Worm (Caenorhabditis elegans) whole organism, L3 larva: ENCODE data around the gene skpo-3.

Experiments
- R02D3.7 ChIP-seq: fragments of 150-350 bp; optimal IDR thresholded peaks from 2 replicates; lab custom pipeline; 2014; ENCODE audit warnings: missing biosample characterization, missing genetic modification characterization
- ZK546.5 ChIP-seq: sonication (generic microtip); optimal IDR thresholded peaks from 2 replicates; lab custom pipeline; 2017; ENCODE audit warnings: missing biosample characterization, missing genetic modification characterization
- ama-1 ChIP-seq: fragments of 150-350 bp; optimal IDR thresholded peaks from 2 replicates; lab custom pipeline; 2018
- ceh-16 ChIP-seq: sonication (generic microtip); optimal IDR thresholded peaks from 2 replicates; lab custom pipeline; 2017; ENCODE audit warnings: missing biosample characterization, missing genetic modification characterization
- ceh-28 ChIP-seq: fragments of 150-350 bp; optimal IDR thresholded peaks from 2 replicates; lab custom pipeline; 2014; ENCODE audit warnings: missing biosample characterization, missing genetic modification reagents, missing genetic modification characterization
- ceh-82 ChIP-seq: fragments of 150-350 bp; optimal IDR thresholded peaks from 2 replicates; lab custom pipeline; 2014; ENCODE audit warnings: missing biosample characterization, missing genetic modification characterization
- ceh-9 ChIP-seq: sonication (generic microtip); optimal IDR thresholded peaks from 2 replicates; lab custom pipeline; 2018; ENCODE audit warnings: missing biosample characterization, missing genetic modification characterization
- daf-12 ChIP-seq: fragments of 150-350 bp; optimal IDR thresholded peaks from 2 replicates; lab custom pipeline; 2014; ENCODE audit warnings: missing biosample characterization, missing genetic modification reagents, missing genetic modification characterization
- egl-27 ChIP-seq: sonication (generic microtip); optimal IDR thresholded peaks from 4 replicates; lab custom pipeline; 2017; ENCODE audit warnings: missing biosample characterization, missing genetic modification reagents, missing genetic modification characterization
- egl-5 ChIP-seq: fragments of 150-350 bp; optimal IDR thresholded peaks from 2 replicates; lab custom pipeline; 2017; ENCODE audit warnings: missing biosample characterization, missing genetic modification reagents, missing genetic modification characterization, inconsistent platforms
- elt-1 ChIP-seq: fragments of 150-350 bp; optimal IDR thresholded peaks from 2 replicates; lab custom pipeline; 2014; ENCODE audit warnings: missing biosample characterization, missing genetic modification characterization
- elt-2 ChIP-seq: sonication (generic microtip); optimal IDR thresholded peaks from 2 replicates; lab custom pipeline; 2016; ENCODE audit warnings: missing genetic modification reagents, mild to moderate bottlenecking, missing genetic modification characterization, missing compliant biosample characterization
- eor-1 ChIP-seq, 2 experiments: fragments of 150-350 bp; optimal IDR thresholded peaks; 2 replicates each; lab custom pipeline; 2014 to 2018; ENCODE audit warnings: missing biosample characterization in 2 of 2, missing genetic modification characterization in 2 of 2
- fkh-10 ChIP-seq: sonication (generic microtip); optimal IDR thresholded peaks from 2 replicates; lab custom pipeline; 2017; ENCODE audit warnings: missing biosample characterization, missing genetic modification reagents, missing genetic modification characterization
- fkh-2 ChIP-seq: fragments of 150-350 bp; optimal IDR thresholded peaks from 2 replicates; lab custom pipeline; 2014; ENCODE audit warnings: missing biosample characterization, missing genetic modification reagents, missing genetic modification characterization
- fos-1 ChIP-seq: fragments of 150-350 bp; optimal IDR thresholded peaks from 2 replicates; lab custom pipeline; 2014; ENCODE audit warnings: missing biosample characterization, missing genetic modification characterization
- lin-15B ChIP-seq: fragments of 150-350 bp; optimal IDR thresholded peaks from 2 replicates; lab custom pipeline; 2014; ENCODE audit warnings: missing biosample characterization, missing genetic modification characterization
- lin-39 ChIP-seq: fragments of 150-350 bp; optimal IDR thresholded peaks from 2 replicates; lab custom pipeline; 2018; ENCODE audit warnings: missing biosample characterization, missing genetic modification reagents, missing genetic modification characterization
- mml-1 ChIP-seq: fragments of 150-350 bp; sonication (generic microtip); optimal IDR thresholded peaks from 3 replicates; lab custom pipeline; 2014; ENCODE audit warnings: missing biosample characterization, missing genetic modification characterization
- nfya-1 ChIP-seq: sonication (generic microtip); optimal IDR thresholded peaks from 2 replicates; lab custom pipeline; 2017; ENCODE audit warnings: missing genetic modification characterization, mild to moderate bottlenecking, missing compliant biosample characterization, antibody characterized with exemption, moderate library complexity; ENCODE audit not compliant: insufficient read depth
- nhr-12 ChIP-seq: fragments of 150-350 bp; optimal IDR thresholded peaks from 2 replicates; lab custom pipeline; 2014; ENCODE audit warnings: missing biosample characterization, missing genetic modification characterization
- nhr-23 ChIP-seq: fragments of 150-350 bp; optimal IDR thresholded peaks from 2 replicates; lab custom pipeline; 2014; ENCODE audit warnings: missing biosample characterization, missing genetic modification reagents, missing genetic modification characterization
- nhr-237 ChIP-seq: fragments of 150-350 bp; optimal IDR thresholded peaks from 2 replicates; lab custom pipeline; 2014; ENCODE audit warnings: missing biosample characterization, missing genetic modification characterization
- nhr-28 ChIP-seq: fragments of 150-350 bp; optimal IDR thresholded peaks from 2 replicates; lab custom pipeline; 2014; ENCODE audit warnings: missing biosample characterization, missing genetic modification characterization
- nhr-43 ChIP-seq: sonication (generic microtip); optimal IDR thresholded peaks from 2 replicates; lab custom pipeline; 2016; ENCODE audit warnings: mild to moderate bottlenecking, missing genetic modification characterization, missing compliant biosample characterization; ENCODE audit not compliant: poor library complexity, severe bottlenecking
- nhr-67 ChIP-seq: fragments of 150-350 bp; optimal IDR thresholded peaks from 2 replicates; lab custom pipeline; 2014; ENCODE audit warnings: missing biosample characterization, missing genetic modification characterization
- pha-4 ChIP-seq: fragments of 150-350 bp; optimal IDR thresholded peaks from 2 replicates; lab custom pipeline; 2014; ENCODE audit warnings: missing biosample characterization, missing genetic modification reagents, missing genetic modification characterization
- pqm-1 ChIP-seq: fragments of 150-350 bp; optimal IDR thresholded peaks from 2 replicates; lab custom pipeline; 2017; ENCODE audit warnings: missing biosample characterization, missing genetic modification characterization, inconsistent platforms
- sea-2 ChIP-seq: fragments of 150-350 bp; sonication (generic microtip); optimal IDR thresholded peaks from 4 replicates; lab custom pipeline; 2014; ENCODE audit warnings: missing biosample characterization, missing genetic modification reagents, missing genetic modification characterization
- skn-1 ChIP-seq: fragments of 150-350 bp; optimal IDR thresholded peaks from 2 replicates; lab custom pipeline; 2014; ENCODE audit warnings: missing biosample characterization, missing genetic modification characterization
- snpc-4 ChIP-seq: fragments of 150-350 bp; optimal IDR thresholded peaks from 2 replicates; lab custom pipeline; 2014; ENCODE audit warnings: missing biosample characterization, missing genetic modification characterization
- tbx-2 ChIP-seq: sonication (generic microtip); optimal IDR thresholded peaks from 2 replicates; lab custom pipeline; 2016; ENCODE audit warnings: mild to moderate bottlenecking, missing genetic modification characterization, missing compliant biosample characterization
- unc-39 ChIP-seq: sonication (generic microtip); optimal IDR thresholded peaks from 4 replicates; lab custom pipeline; 2017; ENCODE audit warnings: missing biosample characterization, missing genetic modification characterization
- unc-62 ChIP-seq: fragments of 150-350 bp; sonication (generic microtip); optimal IDR thresholded peaks from 4 replicates; lab custom pipeline; 2014; ENCODE audit warnings: missing biosample characterization, missing genetic modification reagents, missing genetic modification characterization
- zag-1 ChIP-seq: fragments of 150-350 bp; optimal IDR thresholded peaks from 2 replicates; lab custom pipeline; 2014; ENCODE audit warnings: missing biosample characterization, missing genetic modification characterization
- ztf-11 ChIP-seq: fragments of 150-350 bp; optimal IDR thresholded peaks from 2 replicates; lab custom pipeline; 2014; ENCODE audit warnings: missing biosample characterization, missing genetic modification characterization
- ztf-4 ChIP-seq: fragments of 150-350 bp; optimal IDR thresholded peaks from 2 replicates; lab custom pipeline; 2014; ENCODE audit warnings: missing biosample characterization, missing genetic modification characterization

skpo-3 gene

DNA sequence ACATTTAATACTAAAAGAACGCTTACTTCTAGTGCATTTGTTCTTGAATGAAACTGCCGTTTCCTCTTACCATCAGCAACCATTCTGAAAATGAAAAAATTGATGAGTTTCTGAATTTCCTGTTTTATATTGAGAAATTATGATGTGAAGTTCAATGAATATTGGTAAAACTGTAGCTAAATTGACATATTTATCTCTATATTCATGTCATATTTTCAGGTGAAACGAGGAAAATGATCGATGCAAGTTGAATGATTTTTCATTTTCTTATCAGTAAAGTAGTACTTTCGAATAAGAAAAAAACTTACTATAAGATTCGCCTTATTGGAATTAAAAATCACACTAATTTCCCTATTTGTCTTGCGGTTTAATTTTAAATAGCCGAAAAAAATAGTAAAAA, 35.5 kb upstream of the skpo-3 start, which contains the start of gene E04F6.15:
TSS of gene E04F6.15 (minus strand) at position 101 of the 400 bp plus-strand sequence.
- TF ChIP-seq ztf-11 (tag; lab: Kevin White, UChicago) (no peak), egl-5 (tag; lab: Kevin White, UChicago) (no peak), fos-1 (tag; lab: Kevin White, UChicago) (no peak), skn-1 (tag; lab: Kevin White, UChicago) (no peak), pha-4 (tag; lab: Kevin White, UChicago) (no peak), unc-39 (tag; lab: Kevin White, UChicago) (no peak), eor-1 (tag; optimal IDR thresholded peaks at IDR 0.05; lab: Kevin White, UChicago) (no peak), mml-1 (no peak), sea-2 (GFP tag; lab: Kevin White, UChicago) (no peak), unc-62 (GFP tag; lab: Kevin White, UChicago) (no peak), elt-1 (tag; lab: Kevin White, UChicago) (no peak), nhr-12 (tag; lab: Kevin White, UChicago) (no peak), zag-1 (no peak), egl-27 (tag; lab: Kevin White, UChicago) (no peak)

DNA sequence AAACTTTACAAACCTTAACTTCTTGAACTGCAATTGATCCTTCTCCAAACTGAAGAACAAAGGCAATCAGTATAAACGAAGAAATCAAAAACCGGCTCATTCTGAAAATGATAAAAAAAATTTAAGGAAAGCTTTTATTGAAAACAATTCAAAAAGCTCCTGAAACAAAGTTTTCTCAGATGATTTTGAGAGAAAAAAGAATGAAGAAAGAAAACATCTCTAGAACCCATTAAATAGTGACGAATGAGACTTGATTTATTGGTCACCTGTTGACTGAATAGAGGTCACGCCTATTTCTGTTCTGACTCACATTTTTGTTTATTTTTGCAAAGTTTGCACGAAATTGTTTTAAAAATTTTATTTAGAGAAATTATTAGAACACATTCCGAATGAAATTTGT, 34.4 kb upstream of the skpo-3 start, which contains the start of gene E04F6.8:
TSS of gene E04F6.8 (minus strand) at position 101 of the 400 bp plus-strand sequence.
- TF ChIP-seq nfya-1 (tag; lab: Kevin White, UChicago): no peak
- no peak for TF ChIP-seq nhr-237
- no peak for TF ChIP-seq unc-39 (tag; lab: Kevin White, UChicago)
- TF ChIP-seq egl-5 (tag; lab: Kevin White, UChicago): peak; percentile 82
- no peak for TF ChIP-seq ztf-4 (tag; lab: Kevin White, UChicago)

DNA sequence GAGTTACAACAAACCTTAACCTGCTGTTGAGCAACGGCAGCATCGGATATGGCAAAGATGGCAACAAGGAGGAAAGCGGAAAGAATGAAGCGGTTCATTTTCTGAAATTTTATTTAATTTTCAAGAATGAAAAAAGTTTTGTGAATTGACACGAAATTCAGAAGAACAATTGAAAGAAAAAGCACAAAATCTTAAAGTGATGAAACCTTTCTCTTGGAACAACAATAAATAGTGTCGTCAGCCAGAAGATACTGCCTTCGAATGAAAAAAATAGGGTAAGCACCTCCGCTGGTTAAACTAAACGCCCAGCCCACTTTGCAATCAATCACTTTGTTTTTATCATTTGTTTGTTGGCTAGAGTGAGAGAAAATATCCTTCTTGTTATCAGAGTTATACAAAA, 33.6 kb upstream of the skpo-3 start, which contains the start of gene E04F6.9:
TSS of gene E04F6.9 (minus strand) at position 101 of the 400 bp plus-strand sequence.
- TF ChIP-seq nhr-28 (tag; lab: Kevin White, UChicago): no peak
- peak; percentile 1 for TF ChIP-seq lin-39 (tag; lab: Kevin White, UChicago)
- TF ChIP-seq, all 47 proteins: peak for 1

DNA sequence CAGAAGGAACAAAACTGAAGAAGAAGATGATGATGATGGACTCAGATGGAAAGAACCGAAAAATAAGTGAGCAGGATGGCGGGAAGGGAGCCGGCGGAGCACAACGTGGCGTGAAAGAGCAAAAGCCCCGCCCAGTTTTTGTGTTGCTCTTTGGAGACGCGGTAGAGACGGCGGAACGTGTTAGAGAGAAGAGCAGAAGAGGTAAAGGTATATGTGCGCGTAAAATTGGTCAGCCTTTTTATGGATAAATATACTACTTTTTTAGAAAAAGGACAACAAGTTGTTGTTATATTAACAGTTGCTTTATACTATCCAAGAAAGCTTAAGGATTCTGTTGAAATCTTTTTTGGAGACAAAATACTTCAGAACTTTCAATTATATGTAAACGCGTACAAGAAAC, 28.6 kb upstream of the skpo-3 start, which contains the start of gene E04F6.10:
TSS of gene E04F6.10 (minus strand) at position 101 of the 400 bp plus-strand sequence.
- TF ChIP-seq tbx-2 (no peak), pqm-1 (tag; lab: Kevin White, UChicago) (no peak), nhr-23 (tag; lab: Kevin White, UChicago) (no peak), daf-12 (tag; lab: Kevin White, UChicago) (no peak), eor-1 (tag; optimal IDR thresholded peaks at IDR 0.05; lab: Kevin White, UChicago) (no peak), nhr-237 (no peak), ceh-28 (tag; lab: Kevin White, UChicago) (no peak), elt-2 (tag; lab: Kevin White, UChicago) (no peak), ztf-11 (tag; lab: Kevin White, UChicago) (no peak), pha-4 (tag; lab: Kevin White, UChicago) (no peak), fkh-10 (no peak), unc-39 (tag; lab: Kevin White, UChicago) (no peak), fkh-2 (tag; lab: Kevin White, UChicago) (no peak), lin-15B (tag; lab: Kevin White, UChicago) (no peak), ceh-82 (tag; lab: Kevin White, UChicago) (no peak), sea-2 (GFP tag; lab: Kevin White, UChicago) (no peak), ceh-9 (tag; lab: Kevin White, UChicago) (no peak), nhr-28 (tag; lab: Kevin White, UChicago) (no peak), skn-1 (tag; lab: Kevin White, UChicago) (no peak), ZK546.5 (tag; lab: Kevin White, UChicago) (no peak)

DNA sequence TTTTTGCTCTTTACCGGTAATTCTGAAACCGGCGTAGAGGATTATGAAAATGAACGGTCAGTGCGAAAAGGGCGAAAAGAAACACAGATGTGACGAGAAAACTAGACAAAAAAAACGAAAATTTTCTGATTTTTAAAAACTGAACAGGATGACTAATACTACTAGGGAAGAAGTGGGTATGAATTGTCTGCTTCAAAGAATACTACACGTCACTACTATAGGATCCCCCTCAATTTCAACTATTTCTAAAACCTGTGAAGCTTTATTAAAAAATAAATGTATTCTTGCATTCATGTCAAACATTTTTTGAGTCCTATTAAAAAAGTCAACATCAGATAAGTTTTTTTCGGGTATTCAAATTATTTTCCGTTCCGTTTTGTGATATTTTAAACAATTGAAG, 21.6 kb upstream of the skpo-3 start:
- no peak for TF ChIP-seq skn-1 (tag; lab: Kevin White, UChicago)
- no peak for TF ChIP-seq nhr-23 (tag; lab: Kevin White, UChicago)
- TF ChIP-seq lin-15B (tag; lab: Kevin White, UChicago): no peak
- no peak for TF ChIP-seq nfya-1 (tag; lab: Kevin White, UChicago)
- no peak for TF ChIP-seq R02D3.7 (tag; lab: Kevin White, UChicago)
- TF ChIP-seq ceh-9 (tag; lab: Kevin White, UChicago): no peak
- TF ChIP-seq nhr-43 (tag; lab: Kevin White, UChicago): no peak
- no peak for TF ChIP-seq ama-1 (lab: Kevin White, UChicago)
- no peak for TF ChIP-seq daf-12 (tag; lab: Kevin White, UChicago)
- no peak for TF ChIP-seq ceh-16 (tag; lab: Kevin White, UChicago)
- TF ChIP-seq nhr-67 (tag; lab: Kevin White, UChicago): no peak
- TF ChIP-seq fos-1 (tag; lab: Kevin White, UChicago): no peak
- no peak for TF ChIP-seq snpc-4 (tag; lab: Kevin White, UChicago)
